Fruit fly (Drosophila melanogaster) whole organism, embryonic: Measurements from ENCODE around the gene RpL32.

ENCODE experiments used
- Abd-B ChIP-seq: fragments of 200-800 bp; sonication (Bioruptor generic); optimal IDR thresholded peaks from 2 replicates; lab custom pipeline; 2018; ENCODE audit warnings: missing biosample characterization, mild to moderate bottlenecking, missing genetic modification characterization, moderate library complexity
- B-H2 ChIP-seq: fragments of 200-800 bp; sonication (Bioruptor generic); optimal IDR thresholded peaks from 2 replicates; lab custom pipeline; 2018; ENCODE audit warnings: missing biosample characterization, mild to moderate bottlenecking, missing genetic modification characterization
- CG10979 ChIP-seq: fragments of 200-800 bp; sonication (Bioruptor generic); optimal IDR thresholded peaks from 2 replicates; lab custom pipeline; 2018; ENCODE audit warnings: missing biosample characterization, mild to moderate bottlenecking, missing genetic modification characterization, moderate library complexity
- CG12769 ChIP-seq: fragments of 200-800 bp; sonication (Bioruptor generic); optimal IDR thresholded peaks from 2 replicates; lab custom pipeline; 2019; ENCODE audit warnings: missing biosample characterization, mild to moderate bottlenecking, missing genetic modification characterization, moderate library complexity
- CG13287 ChIP-seq: fragments of 200-800 bp; sonication (Bioruptor generic); IDR thresholded peaks from 2 replicates; pipeline ENCODE4 v1.3.6; 2022; ENCODE audit warnings: missing biosample characterization, missing genetic modification characterization; ENCODE audit not compliant: partially characterized antibody
- CG13624 ChIP-seq: fragments of 200-800 bp; sonication (Bioruptor generic); optimal IDR thresholded peaks from 2 replicates; lab custom pipeline; 2016; ENCODE audit warnings: missing biosample characterization, missing genetic modification characterization
- CG16815 ChIP-seq: fragments of 200-800 bp; sonication (Bioruptor generic); optimal IDR thresholded peaks from 3 replicates; lab custom pipeline; 2017; ENCODE audit warnings: missing biosample characterization, mild to moderate bottlenecking, missing genetic modification characterization
- CG18599 ChIP-seq: fragments of 200-800 bp; sonication (Bioruptor generic); optimal IDR thresholded peaks from 3 replicates; lab custom pipeline; 2017; ENCODE audit warnings: missing biosample characterization, missing genetic modification characterization, mild to moderate bottlenecking, moderate library complexity, missing genetic modification reagents
- CG18619 ChIP-seq: fragments of 200-800 bp; sonication (Bioruptor generic); optimal IDR thresholded peaks from 3 replicates; lab custom pipeline; 2017; ENCODE audit warnings: missing biosample characterization, mild to moderate bottlenecking, missing genetic modification characterization
- CG2116 ChIP-seq: fragments of 200-800 bp; sonication (Bioruptor generic); optimal IDR thresholded peaks from 3 replicates; lab custom pipeline; 2018; ENCODE audit warnings: missing biosample characterization, mild to moderate bottlenecking, missing genetic modification characterization
- CG2129 ChIP-seq: fragments of 200-800 bp; sonication (Bioruptor generic); IDR thresholded peaks from 2 replicates; pipeline ENCODE4 v1.3.6; 2022; ENCODE audit warnings: missing biosample characterization, missing genetic modification characterization; ENCODE audit not compliant: partially characterized antibody
- CG30431 ChIP-seq: fragments of 200-800 bp; sonication (Bioruptor generic); optimal IDR thresholded peaks from 2 replicates; lab custom pipeline; 2017; ENCODE audit warnings: missing biosample characterization, missing genetic modification characterization
- CG34224 ChIP-seq: fragments of 200-800 bp; sonication (Bioruptor generic); IDR thresholded peaks from 3 replicates; pipeline ENCODE4 v1.3.6; 2022; ENCODE audit warnings: missing biosample characterization, missing genetic modification characterization; ENCODE audit not compliant: partially characterized antibody
- CG3726 ChIP-seq: fragments of 200-800 bp; sonication (Bioruptor generic); IDR thresholded peaks from 3 replicates; pipeline ENCODE4, ENCODE4 v1.3.6; 2022; ENCODE audit warnings: missing biosample characterization, missing genetic modification characterization
- CG42726 ChIP-seq: fragments of 200-800 bp; sonication (Bioruptor generic); IDR thresholded peaks from 2 replicates; pipeline ENCODE4 v1.3.6; 2022; ENCODE audit warnings: missing biosample characterization, missing genetic modification characterization; ENCODE audit not compliant: partially characterized antibody
- CG5245 ChIP-seq: fragments of 200-800 bp; sonication (Bioruptor generic); optimal IDR thresholded peaks from 3 replicates; lab custom pipeline; 2016; ENCODE audit warnings: missing biosample characterization, missing genetic modification characterization
- CG7839 ChIP-seq: fragments of 200-800 bp; sonication (Bioruptor generic); optimal IDR thresholded peaks from 3 replicates; lab custom pipeline; 2018; ENCODE audit warnings: missing biosample characterization, mild to moderate bottlenecking, missing genetic modification characterization, moderate library complexity
- Fer2 ChIP-seq: fragments of 200-800 bp; sonication (Bioruptor generic); optimal IDR thresholded peaks from 2 replicates; lab custom pipeline; 2018; ENCODE audit warnings: missing biosample characterization, mild to moderate bottlenecking, missing genetic modification characterization, moderate library complexity
- Lhr ChIP-seq: fragments of 200-800 bp; sonication (Bioruptor generic); optimal IDR thresholded peaks from 3 replicates; lab custom pipeline; 2017; ENCODE audit warnings: mild to moderate bottlenecking, missing biosample characterization, missing genetic modification reagents, missing genetic modification characterization
- NFAT ChIP-seq: fragments of 200-800 bp; sonication (Bioruptor generic); IDR thresholded peaks from 2 replicates; pipeline ENCODE4 v1.3.6; 2022; ENCODE audit warnings: missing biosample characterization, missing genetic modification characterization
- Pdp1 ChIP-seq, 2 experiments: fragments of 200-800 bp; sonication (Bioruptor generic); optimal IDR thresholded peaks; 3 replicates each; lab custom pipeline; 2016; ENCODE audit warnings: missing biosample characterization in 2 of 2, missing genetic modification characterization in 2 of 2, mild to moderate bottlenecking in 1 of 2, moderate library complexity in 1 of 2
- Rx ChIP-seq: fragments of 200-800 bp; sonication (Bioruptor generic); IDR thresholded peaks from 2 replicates; pipeline ENCODE4 v1.3.6; 2022; ENCODE audit warnings: missing biosample characterization, missing genetic modification characterization
- Sox100B ChIP-seq: fragments of 200-800 bp; sonication (Bioruptor generic); optimal IDR thresholded peaks from 3 replicates; lab custom pipeline; 2018; ENCODE audit warnings: missing biosample characterization, mild to moderate bottlenecking, missing genetic modification characterization
- Spps ChIP-seq: fragments of 200-800 bp; sonication (Bioruptor generic); optimal IDR thresholded peaks from 2 replicates; lab custom pipeline; 2018; ENCODE audit warnings: missing biosample characterization, mild to moderate bottlenecking, missing genetic modification characterization
- TFAM ChIP-seq: fragments of 200-800 bp; sonication (Bioruptor generic); optimal IDR thresholded peaks from 2 replicates; lab custom pipeline; 2017; ENCODE audit warnings: missing biosample characterization, missing genetic modification characterization, inconsistent platforms
- Xbp1 ChIP-seq: fragments of 200-800 bp; sonication (Bioruptor generic); optimal IDR thresholded peaks from 3 replicates; lab custom pipeline; 2016; ENCODE audit warnings: missing biosample characterization, mild to moderate bottlenecking, missing genetic modification characterization
- bab2 ChIP-seq: fragments of 200-800 bp; sonication (Bioruptor generic); optimal IDR thresholded peaks from 2 replicates; lab custom pipeline; 2016; ENCODE audit warnings: missing biosample characterization, missing genetic modification characterization
- bowl ChIP-seq: fragments of 200-800 bp; sonication (Bioruptor generic); IDR thresholded peaks from 2 replicates; pipeline ENCODE4 v1.3.6; 2022; ENCODE audit warnings: missing biosample characterization, missing genetic modification characterization
- caup ChIP-seq: fragments of 200-800 bp; sonication (Bioruptor generic); optimal IDR thresholded peaks from 3 replicates; lab custom pipeline; 2017; ENCODE audit warnings: missing biosample characterization, mild to moderate bottlenecking, missing genetic modification characterization, moderate library complexity; ENCODE audit not compliant: severe bottlenecking
- chif ChIP-seq, 2 experiments: fragments of 200-800 bp; sonication (Bioruptor generic); optimal IDR thresholded peaks; 3 replicates each; lab custom pipeline; 2016; ENCODE audit warnings: missing biosample characterization in 2 of 2, missing genetic modification characterization in 2 of 2
- croc ChIP-seq: fragments of 200-800 bp; sonication (Bioruptor generic); conservative IDR thresholded peaks from 3 replicates; pipeline ENCODE4 v1.3.6; 2022; ENCODE audit warnings: missing biosample characterization, missing genetic modification characterization
- crp ChIP-seq, 2 experiments: fragments of 200-800 bp; sonication (Bioruptor generic); optimal IDR thresholded peaks; 2 replicates in 1 of 2; 3 replicates in 1 of 2; lab custom pipeline; 2017; ENCODE audit warnings: missing biosample characterization in 2 of 2, missing genetic modification characterization in 2 of 2, mild to moderate bottlenecking in 1 of 2, moderate library complexity in 1 of 2
- cwo ChIP-seq: fragments of 200-800 bp; sonication (Bioruptor generic); optimal IDR thresholded peaks from 3 replicates; lab custom pipeline; 2017; ENCODE audit warnings: missing biosample characterization, missing genetic modification characterization, mild to moderate bottlenecking, moderate library complexity, missing genetic modification reagents
- dpn ChIP-seq, 2 experiments: fragments of 200-800 bp; sonication (Bioruptor generic); optimal IDR thresholded peaks; 3 replicates each; lab custom pipeline; 2016; ENCODE audit warnings: missing biosample characterization in 2 of 2, missing genetic modification characterization in 2 of 2
- en ChIP-seq: fragments of 200-800 bp; sonication (Bioruptor generic); optimal IDR thresholded peaks from 2 replicates; lab custom pipeline; 2016; ENCODE audit warnings: missing biosample characterization, missing genetic modification characterization
- ftz-f1 ChIP-seq: fragments of 200-800 bp; sonication (Bioruptor generic); optimal IDR thresholded peaks from 2 replicates; lab custom pipeline; 2016; ENCODE audit warnings: missing biosample characterization, missing genetic modification characterization
- hb ChIP-seq: fragments of 200-800 bp; sonication (Bioruptor generic); IDR thresholded peaks from 3 replicates; pipeline ENCODE4 v1.3.6; 2022; ENCODE audit warnings: missing biosample characterization, missing genetic modification characterization; ENCODE audit not compliant: partially characterized antibody
- inv ChIP-seq: fragments of 200-800 bp; sonication (Bioruptor generic); IDR thresholded peaks from 2 replicates; pipeline ENCODE4 v1.3.6; 2022; ENCODE audit warnings: missing biosample characterization, missing genetic modification characterization; ENCODE audit not compliant: partially characterized antibody
- knrl ChIP-seq: fragments of 200-800 bp; sonication (Bioruptor generic); IDR thresholded peaks from 3 replicates; pipeline ENCODE4 v1.3.6; 2022; ENCODE audit warnings: missing biosample characterization, missing genetic modification characterization; ENCODE audit not compliant: partially characterized antibody
- mam ChIP-seq: fragments of 200-800 bp; sonication (Bioruptor generic); optimal IDR thresholded peaks from 3 replicates; lab custom pipeline; 2016; ENCODE audit warnings: missing biosample characterization, missing genetic modification characterization
- nerfin-2 ChIP-seq: fragments of 200-800 bp; sonication (Bioruptor generic); IDR thresholded peaks from 2 replicates; pipeline ENCODE4 v1.3.6; 2022; ENCODE audit warnings: missing biosample characterization, missing genetic modification characterization; ENCODE audit not compliant: partially characterized antibody
- pum ChIP-seq: fragments of 200-800 bp; sonication (Bioruptor generic); optimal IDR thresholded peaks from 2 replicates; lab custom pipeline; 2016; ENCODE audit warnings: missing biosample characterization, missing genetic modification characterization
- slbo ChIP-seq: fragments of 200-800 bp; sonication (Bioruptor generic); IDR thresholded peaks from 2 replicates; pipeline ENCODE4 v1.3.6; 2022; ENCODE audit warnings: missing biosample characterization, missing genetic modification characterization
- sob ChIP-seq: fragments of 200-800 bp; sonication (Bioruptor generic); IDR thresholded peaks from 2 replicates; pipeline ENCODE4 v1.3.6; 2022; ENCODE audit warnings: missing biosample characterization, missing genetic modification characterization
- ttk ChIP-seq: fragments of 200-800 bp; sonication (Bioruptor generic); IDR thresholded peaks from 2 replicates; pipeline ENCODE4 v2.1.2; 2022; ENCODE audit warnings: missing biosample characterization, missing genetic modification characterization
- vnd ChIP-seq: fragments of 200-800 bp; sonication (Bioruptor generic); IDR thresholded peaks from 3 replicates; pipeline ENCODE4 v1.3.6; 2022; ENCODE audit warnings: missing biosample characterization, missing genetic modification characterization; ENCODE audit not compliant: partially characterized antibody
- vvl ChIP-seq: fragments of 200-800 bp; sonication (Bioruptor generic); IDR thresholded peaks from 2 replicates; pipeline ENCODE4 v1.3.6; 2022; ENCODE audit warnings: missing biosample characterization, missing genetic modification characterization
- zfh2 ChIP-seq: fragments of 200-800 bp; sonication (Bioruptor generic); optimal IDR thresholded peaks from 2 replicates; lab custom pipeline; 2016; ENCODE audit warnings: missing biosample characterization, missing genetic modification characterization

Gene RpL32

DNA sequence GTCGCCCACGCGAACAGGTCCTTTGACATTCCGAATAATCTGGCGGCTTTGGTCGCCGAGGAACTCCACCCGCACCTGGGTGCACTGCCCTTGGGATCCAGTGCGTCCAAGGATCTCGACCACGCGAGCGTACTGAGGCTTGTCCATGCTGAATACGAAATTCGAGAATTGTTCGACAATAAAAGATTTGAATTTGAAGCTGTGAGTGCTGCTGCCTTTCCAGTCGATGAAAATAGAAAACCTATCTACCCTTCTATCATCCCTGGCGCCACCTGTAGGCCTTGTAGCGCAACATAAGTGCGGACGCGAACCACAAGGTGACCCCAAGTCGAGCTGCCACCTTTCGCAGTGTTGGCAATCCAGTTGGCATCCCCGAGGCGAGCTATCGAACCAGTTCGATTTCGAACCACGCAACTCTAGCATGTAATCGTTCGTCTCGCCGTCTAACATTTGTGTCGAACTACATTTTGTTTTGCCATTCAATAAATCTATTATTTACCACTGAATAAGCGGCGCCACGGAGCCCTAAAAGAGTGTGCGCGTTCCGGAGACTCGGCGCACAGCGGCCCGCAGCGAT, 23.4 kb downstream of the RpL32 start, which contains the start of the genes RpS28a and Axn:
RpS28a (minus strand) TSS at position 197 of the 577 bp plus-strand sequence.
Axn (plus strand) TSS at position 391 of the 577 bp plus-strand sequence.
- TF ChIP-seq slbo (GFP tag; lab: Robert Waterston, UW) (peak; percentile 52), Abd-B (GFP tag; lab: Kevin White, UChicago) (no peak), Pdp1 (GFP tag; optimal IDR thresholded peaks at IDR 0.05; lab: Kevin White, UChicago) (no peak), CG3726 (GFP tag; lab: Robert Waterston, UW) (no peak), croc (GFP tag; lab: Robert Waterston, UW) (no peak), CG18599 (no peak), Sox100B (GFP tag; lab: Kevin White, UChicago) (no peak), caup (GFP tag; lab: Kevin White, UChicago) (no peak), CG42726 (peak; percentile 59), CG16815 (GFP tag; lab: Kevin White, UChicago) (no peak), cwo (no peak), Spps (tag; lab: Kevin White, UChicago) (no peak), Xbp1 (GFP tag; lab: Kevin White, UChicago) (peak; percentile 43), nerfin-2 (GFP tag; lab: Robert Waterston, UW) (0 out of 2 replicates have a peak, but pooled peaks have one; percentile 7), vnd (GFP tag; lab: Robert Waterston, UW) (no peak; the same call in 2 of the 3 replicates), Lhr (GFP tag; lab: Kevin White, UChicago) (peak; percentile 91), CG34224 (GFP tag; lab: Robert Waterston, UW) (0 out of 3 replicates have a peak, but pooled peaks have one; percentile 10), Fer2 (tag; lab: Kevin White, UChicago) (no peak), zfh2 (GFP tag; lab: Kevin White, UChicago) (no peak), TFAM (no peak), ttk (GFP tag; lab: Robert Waterston, UW) (no peak), dpn (GFP tag; optimal IDR thresholded peaks at IDR 0.05; lab: Kevin White, UChicago) (peak; percentile 37 to 42), chif (GFP tag; optimal IDR thresholded peaks at IDR 0.05; lab: Kevin White, UChicago) (peak in 1 of 2 experiments; percentile 31), pum (GFP tag; lab: Kevin White, UChicago) (no peak), sob (no peak; the same call in 1 of the 2 replicates), NFAT (GFP tag; lab: Robert Waterston, UW) (peak; percentile 66), mam (GFP tag; lab: Kevin White, UChicago) (peak; percentile 24), hb (no peak; the same call in 1 of the 3 replicates), CG2116 (GFP tag; lab: Kevin White, UChicago) (peak; percentile 97), Rx (GFP tag; lab: Robert Waterston, UW) (no peak), ftz-f1 (GFP tag; lab: Kevin White, UChicago) (peak; percentile 98), CG13287 (peak; percentile 57), CG10979 (tag; lab: Kevin White, UChicago) (peak; percentile 99), knrl (GFP tag; lab: Robert Waterston, UW) (peak; percentile 54; the same call in 2 of the 3 replicates), CG30431 (GFP tag; lab: Kevin White, UChicago) (no peak), bab2 (GFP tag; lab: Kevin White, UChicago) (peak; percentile 18), vvl (GFP tag; lab: Robert Waterston, UW) (no peak), CG5245 (GFP tag; lab: Kevin White, UChicago) (no peak), CG13624 (peak; percentile 28), CG2129 (GFP tag; lab: Robert Waterston, UW) (no peak; the same call in 1 of the 2 replicates), inv (GFP tag; lab: Robert Waterston, UW) (no peak), CG7839 (tag; lab: Kevin White, UChicago) (no peak), bowl (GFP tag; lab: Robert Waterston, UW) (no peak), en (GFP tag; lab: Kevin White, UChicago) (no peak), B-H2 (GFP tag; lab: Kevin White, UChicago) (peak; percentile 49), CG12769 (tag; lab: Kevin White, UChicago) (no peak), crp (GFP tag; optimal IDR thresholded peaks at IDR 0.05; lab: Kevin White, UChicago) (peak in 1 of 2 experiments; percentile 54), CG18619 (GFP tag; lab: Kevin White, UChicago) (no peak)
